Worm (Caenorhabditis elegans) whole organism, L1 larva: ENCODE data around the gene C34C6.10.

Source experiments
- C16A3.4 ChIP-seq: fragments of 150-350 bp; optimal IDR thresholded peaks from 2 replicates; lab custom pipeline; 2014; ENCODE audit warnings: missing biosample characterization, missing genetic modification characterization
- C34B4.2 ChIP-seq: sonication (generic microtip); optimal IDR thresholded peaks from 2 replicates; lab custom pipeline; 2017; ENCODE audit warnings: mild to moderate bottlenecking, missing genetic modification characterization, missing compliant biosample characterization
- F16B12.6 ChIP-seq: fragments of 150-350 bp; optimal IDR thresholded peaks from 2 replicates; lab custom pipeline; 2014; ENCODE audit warnings: missing biosample characterization, missing genetic modification characterization
- aha-1 ChIP-seq: fragments of 150-350 bp; optimal IDR thresholded peaks from 2 replicates; lab custom pipeline; 2014; ENCODE audit warnings: missing biosample characterization, missing genetic modification characterization
- ama-1 ChIP-seq: fragments of 150-350 bp; optimal IDR thresholded peaks from 2 replicates; lab custom pipeline; 2014
- ceh-90 ChIP-seq: sonication (generic microtip); optimal IDR thresholded peaks from 2 replicates; lab custom pipeline; 2016; ENCODE audit warnings: missing genetic modification characterization, missing compliant biosample characterization
- dpl-1 ChIP-seq, 3 experiments: fragments of 150-350 bp in 2 of 3; sonication (generic microtip) in 1 of 3; optimal IDR thresholded peaks; 2 replicates each; lab custom pipeline; 2014 to 2017; ENCODE audit warnings: missing biosample characterization in 3 of 3, missing genetic modification characterization in 3 of 3, missing genetic modification reagents in 3 of 3
- dsc-1 ChIP-seq: sonication (generic microtip); optimal IDR thresholded peaks from 2 replicates; lab custom pipeline; 2016; ENCODE audit warnings: mild to moderate bottlenecking, missing genetic modification characterization, missing compliant biosample characterization
- efl-1 ChIP-seq, 4 experiments: fragments of 150-350 bp; optimal IDR thresholded peaks in 3 of 4; peaks in 1 of 4; 1 replicate in 1 of 4; 2 replicates in 3 of 4; lab custom pipeline; 2014; ENCODE audit warnings: missing biosample characterization in 2 of 4, missing genetic modification characterization in 2 of 4, missing genetic modification reagents in 2 of 4
- egl-13 ChIP-seq: sonication (generic microtip); optimal IDR thresholded peaks from 2 replicates; lab custom pipeline; 2016; ENCODE audit warnings: missing genotype, missing genetic modification reagents, missing genetic modification characterization, missing compliant biosample characterization
- elt-2 ChIP-seq: sonication (generic microtip); optimal IDR thresholded peaks from 2 replicates; lab custom pipeline; 2016; ENCODE audit warnings: missing genetic modification characterization, mild to moderate bottlenecking, inconsistent platforms, missing compliant biosample characterization, missing genetic modification reagents
- elt-3 ChIP-seq, 6 experiments: fragments of 150-350 bp in 1 of 6; sonication (generic microtip); optimal IDR thresholded peaks; 2 replicates each; lab custom pipeline; 2017 to 2018; ENCODE audit warnings: missing biosample characterization in 6 of 6, missing genetic modification characterization in 6 of 6, inconsistent platforms in 1 of 6
- ets-5 ChIP-seq: fragments of 200-800 bp; sonication (Bioruptor generic); IDR thresholded peaks from 2 replicates; pipeline ENCODE4 v1.3.6; 2022; ENCODE audit warnings: missing genetic modification characterization, missing compliant biosample characterization
- fkh-10 ChIP-seq: sonication (generic microtip); optimal IDR thresholded peaks from 2 replicates; lab custom pipeline; 2017; ENCODE audit warnings: missing biosample characterization, missing genetic modification reagents, missing genetic modification characterization
- grh-1 ChIP-seq: fragments of 200-800 bp; sonication (Bioruptor generic); IDR thresholded peaks from 2 replicates; pipeline ENCODE4 v1.3.6; 2022; ENCODE audit warnings: missing genetic modification reagents, missing genetic modification characterization, missing compliant biosample characterization
- hlh-17 ChIP-seq: fragments of 200-800 bp; sonication (Bioruptor generic); optimal IDR thresholded peaks from 2 replicates; lab custom pipeline; 2018; ENCODE audit warnings: missing genetic modification characterization, mild to moderate bottlenecking, missing compliant biosample characterization, moderate library complexity, borderline replicate concordance
- hpl-2 ChIP-seq: fragments of 150-350 bp; optimal IDR thresholded peaks from 2 replicates; lab custom pipeline; 2014; ENCODE audit warnings: missing biosample characterization, missing genetic modification reagents, missing genetic modification characterization
- lin-14 ChIP-seq: fragments of 200-800 bp; sonication (Bioruptor generic); optimal IDR thresholded peaks from 2 replicates; lab custom pipeline; 2018; ENCODE audit warnings: mild to moderate bottlenecking, missing genetic modification characterization, moderate library complexity, missing compliant biosample characterization
- lin-35 ChIP-seq, 2 experiments: fragments of 150-350 bp; optimal IDR thresholded peaks; 2 replicates each; lab custom pipeline; 2014; ENCODE audit warnings: missing biosample characterization in 2 of 2, missing genetic modification characterization in 2 of 2, missing genetic modification reagents in 2 of 2
- lir-3 ChIP-seq: sonication (generic microtip); optimal IDR thresholded peaks from 2 replicates; lab custom pipeline; 2016; ENCODE audit warnings: mild to moderate bottlenecking, missing genetic modification characterization, moderate library complexity, missing compliant biosample characterization; ENCODE audit not compliant: poor library complexity
- mdl-1 ChIP-seq, 2 experiments: fragments of 150-350 bp; optimal IDR thresholded peaks; 2 replicates each; lab custom pipeline; 2014 to 2017; ENCODE audit warnings: missing biosample characterization in 2 of 2, missing genetic modification characterization in 2 of 2, inconsistent platforms in 1 of 2
- mep-1 ChIP-seq: fragments of 150-350 bp; optimal IDR thresholded peaks from 2 replicates; lab custom pipeline; 2014; ENCODE audit warnings: missing biosample characterization, missing genetic modification characterization
- nhr-20 ChIP-seq: sonication (generic microtip); optimal IDR thresholded peaks from 2 replicates; lab custom pipeline; 2016; ENCODE audit warnings: mild to moderate bottlenecking, missing genetic modification characterization, missing compliant biosample characterization
- nhr-237 ChIP-seq: fragments of 150-350 bp; optimal IDR thresholded peaks from 2 replicates; lab custom pipeline; 2014; ENCODE audit warnings: missing biosample characterization, missing genetic modification characterization
- nhr-47 ChIP-seq: sonication (generic microtip); optimal IDR thresholded peaks from 2 replicates; lab custom pipeline; 2016; ENCODE audit warnings: mild to moderate bottlenecking, missing genetic modification characterization, moderate library complexity, missing compliant biosample characterization
- nhr-90 ChIP-seq: sonication (generic microtip); optimal IDR thresholded peaks from 2 replicates; lab custom pipeline; 2016; ENCODE audit warnings: mild to moderate bottlenecking, missing genetic modification characterization, missing compliant biosample characterization; ENCODE audit not compliant: poor library complexity
- rnt-1 ChIP-seq: sonication (generic microtip); optimal IDR thresholded peaks from 2 replicates; lab custom pipeline; 2016; ENCODE audit warnings: mild to moderate bottlenecking, missing genetic modification characterization, moderate library complexity, missing compliant biosample characterization
- sptf-1 ChIP-seq: fragments of 150-350 bp; optimal IDR thresholded peaks from 2 replicates; lab custom pipeline; 2014; ENCODE audit warnings: missing biosample characterization, missing genetic modification characterization
- sup-37 ChIP-seq: fragments of 200-800 bp; sonication (Bioruptor generic); optimal IDR thresholded peaks from 2 replicates; lab custom pipeline; 2018; ENCODE audit warnings: mild to moderate bottlenecking, missing genetic modification characterization, missing compliant biosample characterization
- tbx-2 ChIP-seq: sonication (generic microtip); optimal IDR thresholded peaks from 2 replicates; lab custom pipeline; 2016; ENCODE audit warnings: missing genetic modification characterization, missing compliant biosample characterization
- unc-62 ChIP-seq: fragments of 150-350 bp; optimal IDR thresholded peaks from 2 replicates; lab custom pipeline; 2014; ENCODE audit warnings: missing biosample characterization, missing genetic modification reagents, missing genetic modification characterization
- unc-98 ChIP-seq: fragments of 200-800 bp; sonication (Bioruptor generic); IDR thresholded peaks from 2 replicates; pipeline ENCODE4 v1.3.6; 2022; ENCODE audit warnings: missing genetic modification characterization, missing compliant biosample characterization
- vab-15 ChIP-seq: sonication (generic microtip); optimal IDR thresholded peaks from 2 replicates; lab custom pipeline; 2017; ENCODE audit warnings: missing genotype, mild to moderate bottlenecking, missing genetic modification characterization, missing compliant biosample characterization
- xbp-1 ChIP-seq: sonication (generic microtip); optimal IDR thresholded peaks from 2 replicates; lab custom pipeline; 2016; ENCODE audit warnings: missing genetic modification characterization, missing compliant biosample characterization
- zip-4 ChIP-seq: fragments of 200-800 bp; sonication (Bioruptor generic); optimal IDR thresholded peaks from 2 replicates; lab custom pipeline; 2018; ENCODE audit warnings: mild to moderate bottlenecking, missing genetic modification characterization, moderate library complexity, missing compliant biosample characterization
- ztf-11 ChIP-seq, 2 experiments: sonication (generic microtip); optimal IDR thresholded peaks; 2 replicates each; lab custom pipeline; 2016 to 2017; ENCODE audit warnings: missing genetic modification characterization in 2 of 2, missing biosample characterization in 1 of 2, missing compliant biosample characterization in 1 of 2

C34C6.10 gene

DNA sequence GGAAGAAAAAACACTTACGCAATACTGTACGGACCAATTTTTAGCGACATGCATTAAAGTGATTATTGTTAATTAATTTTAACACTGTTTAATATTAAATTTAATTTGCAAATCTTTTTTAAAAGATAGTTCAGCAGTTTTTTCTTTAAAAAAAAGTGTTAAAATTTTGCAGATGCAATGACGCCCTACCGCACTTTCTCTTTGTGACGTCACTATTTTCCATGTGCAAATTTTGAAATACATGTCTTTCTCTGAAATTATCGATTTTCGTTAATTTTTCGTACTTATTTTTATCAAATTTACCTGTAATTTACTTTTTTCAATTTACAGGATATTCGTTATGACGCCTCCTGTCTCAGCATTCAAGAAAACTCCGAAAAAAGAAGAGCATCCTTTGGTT lies 34.1 kb downstream of the C34C6.10 start, which contains the start of the genes piga-1 and eif-2Bepsilon (continued):
- no peak for TF ChIP-seq mdl-1 (tag; optimal IDR thresholded peaks at IDR 0.05; lab: Kevin White, UChicago)
- TF ChIP-seq, all 84 proteins: peak for 16

DNA sequence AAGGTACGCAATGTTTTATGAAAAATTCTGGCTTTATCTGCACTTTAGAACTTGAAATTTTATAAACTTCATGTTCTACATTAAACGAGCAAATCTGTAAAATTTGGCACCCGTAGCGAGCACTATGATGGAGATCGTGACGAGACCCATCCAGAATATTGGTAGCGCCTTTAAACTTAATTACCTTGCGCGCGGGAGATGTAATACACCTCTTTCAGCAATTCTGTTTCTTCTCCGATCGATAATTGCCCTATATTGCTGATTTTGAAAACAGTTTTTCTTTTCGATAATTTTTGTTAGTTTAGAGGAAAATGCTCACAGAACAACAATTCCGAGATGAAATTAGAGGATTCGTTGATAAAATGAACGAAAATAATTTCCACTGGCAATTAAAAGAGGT lies 36.8 kb downstream of the C34C6.10 start, which contains the start of gene atg-10:
TSS of gene atg-10 (plus strand) at position 301 of the 400 bp plus-strand sequence.
- no peak for TF ChIP-seq fkh-10 (GFP tag; lab: Kevin White, UChicago)
- no peak for TF ChIP-seq elt-2 (tag; lab: Kevin White, UChicago)
- no peak for TF ChIP-seq hlh-17
- TF ChIP-seq nhr-20 (tag; lab: Kevin White, UChicago): no peak
- TF ChIP-seq nhr-47: no peak
- no peak for TF ChIP-seq xbp-1 (tag; lab: Kevin White, UChicago)
- no peak for TF ChIP-seq zip-4 (GFP tag; lab: Kevin White, UChicago)
- no peak for TF ChIP-seq nhr-237 (tag; lab: Kevin White, UChicago)
- TF ChIP-seq egl-13 (tag; lab: Kevin White, UChicago): no peak
- TF ChIP-seq rnt-1 (tag; lab: Kevin White, UChicago): no peak
- no peak for TF ChIP-seq unc-62 (GFP tag; lab: Kevin White, UChicago)
- TF ChIP-seq C34B4.2 (tag; lab: Kevin White, UChicago): no peak
- no peak for TF ChIP-seq vab-15 (tag; lab: Kevin White, UChicago)
- TF ChIP-seq dsc-1 (tag; lab: Kevin White, UChicago): no peak
- no peak for TF ChIP-seq sptf-1
- no peak for TF ChIP-seq ets-5 (GFP tag; lab: Robert Waterston, UW)
- TF ChIP-seq lin-14 (GFP tag; lab: Kevin White, UChicago): no peak
- no peak for TF ChIP-seq ama-1 (lab: Kevin White, UChicago)

DNA sequence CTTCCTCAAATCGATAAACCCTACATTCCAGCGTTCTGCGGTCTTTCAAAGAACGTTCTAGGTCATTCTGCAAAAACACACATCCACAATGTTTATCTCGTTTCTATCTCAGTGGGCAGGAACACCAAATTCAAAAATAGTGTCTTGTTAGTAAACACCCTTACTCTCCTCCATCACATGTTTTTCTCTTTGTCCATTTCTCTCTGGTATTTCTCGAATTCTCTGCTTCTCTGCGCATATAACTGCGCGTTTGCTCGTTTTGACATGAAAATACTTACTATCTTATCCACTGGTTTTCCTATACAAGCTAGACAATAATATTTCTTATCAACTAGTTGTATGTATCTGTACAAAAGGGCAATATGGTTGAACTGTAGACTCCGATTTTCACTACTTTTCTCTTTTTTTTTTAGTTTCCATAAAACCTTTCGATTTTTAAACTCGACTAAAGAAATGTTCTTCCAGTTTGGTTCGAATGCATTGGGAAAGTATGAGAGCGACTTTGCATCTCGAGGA lies 45.0 kb downstream of the C34C6.10 start, which contains the start of gene pyr-1:
TSS of gene pyr-1 (plus strand) at position 466 of the 516 bp plus-strand sequence.
- TF ChIP-seq mep-1 (tag; lab: Kevin White, UChicago) (peak; percentile 59), F16B12.6 (peak; percentile 13), C16A3.4 (tag; lab: Kevin White, UChicago) (peak; percentile 52), nhr-90 (tag; lab: Kevin White, UChicago) (no peak), ceh-90 (tag; lab: Kevin White, UChicago) (no peak), lin-35 (GFP tag; optimal IDR thresholded peaks at IDR 0.05; lab: Kevin White, UChicago) (peak in 1 of 2 experiments; percentile 58), aha-1 (tag; lab: Kevin White, UChicago) (no peak), efl-1 (optimal IDR thresholded peaks at IDR 0.05; lab: Kevin White, UChicago) (peak in 1 of 2 experiments; percentile 17), efl-1 (GFP tag; optimal IDR thresholded peaks at IDR 0.05 in 1 of 2; lab: Kevin White, UChicago) (peak in 1 of 2 experiments; percentile 92), dpl-1 (GFP tag; optimal IDR thresholded peaks at IDR 0.05; lab: Kevin White, UChicago) (peak in 2 of 3 experiments; percentile 4 to 8), nhr-20 (tag; lab: Kevin White, UChicago) (peak; percentile 58), ztf-11 (tag; optimal IDR thresholded peaks at IDR 0.05; lab: Kevin White, UChicago) (no peak), elt-3 (tag; optimal IDR thresholded peaks at IDR 0.05; lab: Kevin White, UChicago) (peak in 2 of 6 experiments; percentile 44 to 91), rnt-1 (tag; lab: Kevin White, UChicago) (peak; percentile 30), lin-14 (GFP tag; lab: Kevin White, UChicago) (peak; percentile 72), grh-1 (no peak)

DNA sequence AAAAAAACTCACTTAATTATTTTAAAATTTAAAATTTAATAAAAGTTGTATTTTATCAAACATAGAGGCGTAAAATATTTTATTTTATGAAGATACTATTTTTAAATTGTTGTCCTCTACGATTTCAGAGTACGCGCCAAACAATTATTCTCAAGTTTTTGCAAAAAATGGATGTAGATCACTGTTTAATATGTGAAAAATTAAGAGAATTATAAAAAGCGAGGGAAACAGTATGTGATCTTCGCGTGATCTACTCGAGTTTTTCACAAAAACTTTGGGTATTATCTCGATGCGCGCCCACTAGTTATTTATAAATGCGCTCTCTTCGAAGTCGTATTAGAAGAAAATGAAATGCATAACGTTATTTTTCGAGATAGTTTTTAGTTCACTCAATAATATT lies 46.8 kb downstream of the C34C6.10 start:
- TF ChIP-seq hpl-2 (no peak), sup-37 (no peak), ets-5 (GFP tag; lab: Robert Waterston, UW) (no peak), unc-98 (GFP tag; lab: Robert Waterston, UW) (no peak), fkh-10 (GFP tag; lab: Kevin White, UChicago) (no peak), tbx-2 (tag; lab: Kevin White, UChicago) (no peak), lir-3 (tag; lab: Kevin White, UChicago) (no peak), nhr-237 (tag; lab: Kevin White, UChicago) (no peak), xbp-1 (tag; lab: Kevin White, UChicago) (no peak), efl-1 (optimal IDR thresholded peaks at IDR 0.05; lab: Kevin White, UChicago) (no peak), efl-1 (GFP tag; optimal IDR thresholded peaks at IDR 0.05 in 1 of 2; lab: Kevin White, UChicago) (no peak)
